Fruit fly (Drosophila melanogaster): ENCODE data around the gene CG12123.

dm6 chrX:8412197-8413160, 29.7 kb downstream of the CG12123 start:
- TF ChIP-seq EcR (GFP tag; optimal IDR thresholded peaks at IDR 0.05) (no peak), pan (optimal IDR thresholded peaks at IDR 0.05) (no peak), usp (GFP tag; optimal IDR thresholded peaks at IDR 0.05) (no peak), psq (optimal IDR thresholded peaks at IDR 0.05) (no peak), Dll (optimal IDR thresholded peaks at IDR 0.05) (no peak)
